Fruit fly (Drosophila melanogaster): ENCODE measurements around the gene betaTub85D.

The betaTub85D gene

DNA sequence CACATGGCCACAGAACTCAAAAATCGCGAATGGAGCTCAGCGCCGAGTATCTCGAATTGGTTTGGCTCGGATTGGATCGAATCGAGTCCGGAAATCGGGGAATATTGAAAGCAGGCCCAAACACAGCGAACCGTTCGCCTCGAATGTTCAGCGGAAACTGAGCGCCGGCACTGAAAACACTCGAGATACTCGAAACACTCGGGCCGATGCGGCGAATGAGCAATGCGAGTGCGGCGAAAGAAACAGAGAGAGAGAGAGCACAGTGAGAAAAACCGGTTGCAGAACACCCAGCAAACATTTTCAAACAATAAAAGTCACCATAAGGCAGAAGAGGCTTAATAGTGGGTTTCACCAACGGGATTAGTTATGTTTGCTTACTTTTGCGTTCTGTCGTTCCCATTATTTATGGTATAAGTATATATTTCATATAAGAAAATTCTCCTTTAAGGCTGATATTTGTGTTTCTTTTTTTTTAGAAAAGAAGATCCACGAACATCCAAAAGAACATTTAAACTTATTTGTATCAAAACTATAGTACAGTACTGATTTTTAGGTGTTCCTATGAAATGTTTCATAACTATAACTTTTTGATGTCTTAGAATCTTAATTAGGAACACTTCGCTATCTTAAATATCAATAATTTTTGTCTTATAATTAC is 15.6 kb downstream of the betaTub85D start, which contains the start of gene FER (continued):
- TF ChIP-seq sc (optimal IDR thresholded peaks at IDR 0.05): no peak
- TF ChIP-seq sc (GFP tag; optimal IDR thresholded peaks at IDR 0.05): no peak
- TF ChIP-seq unc-4 (GFP tag; IDR thresholded peaks at IDR 0.05; ENCODE audit: partially characterized antibody): peak; percentile 55
- peak; percentile 50 for TF ChIP-seq PHDP (tag; optimal IDR thresholded peaks at IDR 0.05)
- no peak for TF ChIP-seq fu2 (GFP tag; optimal IDR thresholded peaks at IDR 0.05)
- TF ChIP-seq mirr (GFP tag; optimal IDR thresholded peaks at IDR 0.05): peak; percentile 54
- no peak for TF ChIP-seq CG17361 (GFP tag; IDR thresholded peaks at IDR 0.05)
- no peak for TF ChIP-seq ind (GFP tag; optimal IDR thresholded peaks at IDR 0.05)
- peak; percentile 62 for TF ChIP-seq lab (GFP tag; optimal IDR thresholded peaks at IDR 0.05)
- no peak for TF ChIP-seq ab (GFP tag; optimal IDR thresholded peaks at IDR 0.05)
- 0 out of 2 replicates have a peak, but pooled peaks have one; percentile 27 for TF ChIP-seq H2.0 (GFP tag; IDR thresholded peaks at IDR 0.05)
- TF ChIP-seq CG6254 (GFP tag; optimal IDR thresholded peaks at IDR 0.05): peak; percentile 52
- TF ChIP-seq CG17829 (tag; optimal IDR thresholded peaks at IDR 0.05): peak; percentile 40
- TF ChIP-seq CG14441 (GFP tag; IDR thresholded peaks at IDR 0.05): peak; percentile 11; the same call in 1 of the 2 replicates
- peak; percentile 75 for TF ChIP-seq vvl (GFP tag; IDR thresholded peaks at IDR 0.05)
- peak; percentile 2 for TF ChIP-seq MESR4 (GFP tag; optimal IDR thresholded peaks at IDR 0.05)
- TF ChIP-seq gfzf (GFP tag; optimal IDR thresholded peaks at IDR 0.05): no peak
- TF ChIP-seq CG13424 (tag; optimal IDR thresholded peaks at IDR 0.05): peak; percentile 0
- TF ChIP-seq dimm (GFP tag; IDR thresholded peaks at IDR 0.05): no peak
- TF ChIP-seq zf30C (GFP tag; optimal IDR thresholded peaks at IDR 0.05): peak; percentile 86
- TF ChIP-seq Camta (GFP tag; optimal IDR thresholded peaks at IDR 0.05): peak; percentile 12
- TF ChIP-seq az2 (GFP tag; optimal IDR thresholded peaks at IDR 0.05): no peak
- TF ChIP-seq E2f2 (GFP tag; IDR thresholded peaks at IDR 0.05): no peak; the same call in 1 of the 2 replicates
- TF ChIP-seq btn (GFP tag; optimal IDR thresholded peaks at IDR 0.05): no peak
- peak; percentile 35 for TF ChIP-seq abd-A (tag; optimal IDR thresholded peaks at IDR 0.05)
- TF ChIP-seq Hmr (GFP tag; optimal IDR thresholded peaks at IDR 0.05): peak; percentile 39
- TF ChIP-seq CG9609 (GFP tag; optimal IDR thresholded peaks at IDR 0.05): no peak
- no peak for TF ChIP-seq crc (GFP tag; optimal IDR thresholded peaks at IDR 0.05)
- peak in 1 of 3 experiments; percentile 71 for TF ChIP-seq Stat92E (GFP tag; optimal IDR thresholded peaks at IDR 0.05)
- peak; percentile 47 for TF ChIP-seq CG1602 (GFP tag; optimal IDR thresholded peaks at IDR 0.05)
- TF ChIP-seq NK7.1 (GFP tag; optimal IDR thresholded peaks at IDR 0.05): peak; percentile 5
- no peak for TF ChIP-seq CG11085 (GFP tag; IDR thresholded peaks at IDR 0.05)
- no peak; the same call in 3 of the 4 replicates for TF ChIP-seq Gug (GFP tag; IDR thresholded peaks at IDR 0.05)
- no peak for TF ChIP-seq eve (GFP tag; optimal IDR thresholded peaks at IDR 0.05)
- TF ChIP-seq CG11504 (tag; optimal IDR thresholded peaks at IDR 0.05): peak; percentile 1
- TF ChIP-seq CG15514 (GFP tag; optimal IDR thresholded peaks at IDR 0.05): peak; percentile 63
- TF ChIP-seq gt (GFP tag; IDR thresholded peaks at IDR 0.05): no peak
- peak; percentile 65 for TF ChIP-seq oc (tag; optimal IDR thresholded peaks at IDR 0.05)
- peak; percentile 37 for TF ChIP-seq CG4328 (GFP tag; optimal IDR thresholded peaks at IDR 0.05)
- TF ChIP-seq HLH4C (GFP tag; IDR thresholded peaks at IDR 0.05; ENCODE audit: partially characterized antibody): peak; percentile 54; the same call in 2 of the 3 replicates
- peak; percentile 38 for TF ChIP-seq ATbp (GFP tag; optimal IDR thresholded peaks at IDR 0.05)
- TF ChIP-seq CG11695 (GFP tag; IDR thresholded peaks at IDR 0.05): peak; percentile 38; the same call in 1 of the 3 replicates
- TF ChIP-seq NfI (GFP tag; optimal IDR thresholded peaks at IDR 0.05): peak; percentile 59
- TF ChIP-seq caup (GFP tag; optimal IDR thresholded peaks at IDR 0.05; ENCODE audit: severe bottlenecking): peak; percentile 66
- TF ChIP-seq Asciz (GFP tag; optimal IDR thresholded peaks at IDR 0.05): peak; percentile 63
- peak; percentile 0 for TF ChIP-seq HLH54F (GFP tag; optimal IDR thresholded peaks at IDR 0.05)
- peak; percentile 82; the same call in 1 of the 2 replicates for TF ChIP-seq CG42726 (GFP tag; IDR thresholded peaks at IDR 0.05; ENCODE audit: partially characterized antibody)
- peak; percentile 20; the same call in 1 of the 3 replicates for TF ChIP-seq dysf (GFP tag; IDR thresholded peaks at IDR 0.05)
- TF ChIP-seq chm (GFP tag; IDR thresholded peaks at IDR 0.05): peak; percentile 85

Measured in whole organism, embryonic.